Worm (Caenorhabditis elegans): ENCODE measurements around the gene srz-97.

- TF ChIP-seq ztf-23 (GFP tag; IDR thresholded peaks at IDR 0.05) (no peak), tab-1 (GFP tag; IDR thresholded peaks at IDR 0.05) (no peak), flt-1 (GFP tag; IDR thresholded peaks at IDR 0.05) (no peak), T22C8.4 (GFP tag; IDR thresholded peaks at IDR 0.05) (no peak)
Measured at ce11 chrV:14457070-14457469, 11.0 kb downstream of the srz-97 start, which contains the start of gene coh-3.

Data from whole organism, midembryonic.